Worm (Caenorhabditis elegans) whole organism, L1 larva: ENCODE results near the gene nspe-8.

Experiments
- F16B12.6 ChIP-seq: fragments of 150-350 bp; optimal IDR thresholded peaks from 2 replicates; lab custom pipeline; 2014; ENCODE audit warnings: missing biosample characterization, missing genetic modification characterization
- dpl-1 ChIP-seq, 3 experiments: fragments of 150-350 bp in 2 of 3; sonication (generic microtip) in 1 of 3; optimal IDR thresholded peaks; 2 replicates each; lab custom pipeline; 2014 to 2017; ENCODE audit warnings: missing biosample characterization in 3 of 3, missing genetic modification characterization in 3 of 3, missing genetic modification reagents in 3 of 3
- elt-2 ChIP-seq: sonication (generic microtip); optimal IDR thresholded peaks from 2 replicates; lab custom pipeline; 2016; ENCODE audit warnings: missing genetic modification characterization, mild to moderate bottlenecking, inconsistent platforms, missing compliant biosample characterization, missing genetic modification reagents
- fkh-8 ChIP-seq: sonication (generic microtip); optimal IDR thresholded peaks from 2 replicates; lab custom pipeline; 2016; ENCODE audit warnings: mild to moderate bottlenecking, missing genetic modification characterization, missing compliant biosample characterization
- hlh-17 ChIP-seq: fragments of 200-800 bp; sonication (Bioruptor generic); optimal IDR thresholded peaks from 2 replicates; lab custom pipeline; 2018; ENCODE audit warnings: missing genetic modification characterization, mild to moderate bottlenecking, missing compliant biosample characterization, moderate library complexity, borderline replicate concordance
- mdl-1 ChIP-seq, 2 experiments: fragments of 150-350 bp; optimal IDR thresholded peaks; 2 replicates each; lab custom pipeline; 2014 to 2017; ENCODE audit warnings: missing biosample characterization in 2 of 2, missing genetic modification characterization in 2 of 2, inconsistent platforms in 1 of 2
- mep-1 ChIP-seq: fragments of 150-350 bp; optimal IDR thresholded peaks from 2 replicates; lab custom pipeline; 2014; ENCODE audit warnings: missing biosample characterization, missing genetic modification characterization

- no peak for TF ChIP-seq hlh-17 (GFP tag; lab: Kevin White, UChicago)
- TF ChIP-seq F16B12.6 (tag; lab: Kevin White, UChicago), result no peak
- no peak for TF ChIP-seq elt-2 (tag; lab: Kevin White, UChicago)
- TF ChIP-seq fkh-8 (tag; lab: Kevin White, UChicago), result no peak
- TF ChIP-seq dpl-1 (GFP tag; optimal IDR thresholded peaks at IDR 0.05; lab: Kevin White, UChicago), result no peak
- TF ChIP-seq mdl-1 (tag; optimal IDR thresholded peaks at IDR 0.05; lab: Kevin White, UChicago), result no peak
- TF ChIP-seq mep-1 (tag; lab: Kevin White, UChicago), result no peak
Measured at ce11 chrII:12657620-12658019, 35.9 kb upstream of the nspe-8 start.
